Fruit fly (Drosophila melanogaster): ENCODE measurements around the gene Fadd.
A peak's percentile ranks its signal among the peaks of the same experiment; 100 is the strongest.

Fadd gene

DNA sequence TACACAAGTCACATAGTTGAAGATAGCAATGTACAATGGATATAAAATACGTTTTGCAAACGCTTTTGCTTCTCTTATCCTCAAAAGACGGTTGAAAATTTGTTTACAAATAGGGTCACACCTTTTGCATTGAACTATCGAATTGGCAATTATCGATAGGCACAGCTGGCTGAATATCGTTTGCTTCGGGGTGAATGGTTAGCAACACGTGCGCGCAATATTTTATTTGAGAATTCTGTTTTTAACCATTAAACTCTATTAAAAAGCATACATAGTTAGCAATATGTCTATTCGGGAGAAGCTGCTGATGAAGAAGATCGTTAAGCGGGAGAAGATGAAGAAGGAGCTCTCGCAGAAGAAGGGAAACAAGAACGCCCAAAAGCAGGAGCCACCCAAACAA lies 1.3 kb downstream of the Fadd start (continued):
- TF ChIP-seq Hr3 (GFP tag; optimal IDR thresholded peaks at IDR 0.05), result no peak
- TF ChIP-seq HHEX (GFP tag; optimal IDR thresholded peaks at IDR 0.05), result no peak
- TF ChIP-seq jumu (GFP tag; optimal IDR thresholded peaks at IDR 0.05), result no peak
- peak; percentile 29 for TF ChIP-seq CG17186 (GFP tag; optimal IDR thresholded peaks at IDR 0.05)
- TF ChIP-seq CG7271 (tag; optimal IDR thresholded peaks at IDR 0.05), result no peak
- no peak for TF ChIP-seq CG3065 (GFP tag; optimal IDR thresholded peaks at IDR 0.05)
- TF ChIP-seq CG15601 (tag; optimal IDR thresholded peaks at IDR 0.05), result no peak
- TF ChIP-seq CG8281 (tag; optimal IDR thresholded peaks at IDR 0.05), result no peak
- no peak for TF ChIP-seq CG3407 (GFP tag; optimal IDR thresholded peaks at IDR 0.05)
- TF ChIP-seq CG4820 (GFP tag; optimal IDR thresholded peaks at IDR 0.05), result no peak
- peak; percentile 71 for TF ChIP-seq tna (GFP tag; IDR thresholded peaks at IDR 0.05; ENCODE audit: partially characterized antibody)
- peak; percentile 84 for TF ChIP-seq CG6791 (GFP tag; IDR thresholded peaks at IDR 0.05; ENCODE audit: partially characterized antibody)
- peak; percentile 85 for TF ChIP-seq Bgb (GFP tag; IDR thresholded peaks at IDR 0.05; ENCODE audit: partially characterized antibody)
- TF ChIP-seq Abd-B (GFP tag; optimal IDR thresholded peaks at IDR 0.05), result no peak
- TF ChIP-seq stwl (tag; optimal IDR thresholded peaks at IDR 0.05), result peak; percentile 64
- no peak for TF ChIP-seq CG13123 (GFP tag; optimal IDR thresholded peaks at IDR 0.05)
- TF ChIP-seq CG1832 (GFP tag; optimal IDR thresholded peaks at IDR 0.05), result no peak
- TF ChIP-seq psq (GFP tag; optimal IDR thresholded peaks at IDR 0.05), result no peak
- TF ChIP-seq exex (tag; optimal IDR thresholded peaks at IDR 0.05), result no peak
- TF ChIP-seq Pdp1 (GFP tag; optimal IDR thresholded peaks at IDR 0.05), result no peak
- no peak for TF ChIP-seq CG1603 (tag; optimal IDR thresholded peaks at IDR 0.05)
- no peak for TF ChIP-seq CG4617 (GFP tag; optimal IDR thresholded peaks at IDR 0.05; ENCODE audit: borderline replicate concordance)
- TF ChIP-seq zf30C (GFP tag; optimal IDR thresholded peaks at IDR 0.05), result no peak
- TF ChIP-seq CG14014 (GFP tag; IDR thresholded peaks at IDR 0.05), result no peak
- TF ChIP-seq Rfx (GFP tag; IDR thresholded peaks at IDR 0.05), result 0 out of 2 replicates have a peak, but pooled peaks have one; percentile 6
- TF ChIP-seq toy (GFP tag; IDR thresholded peaks at IDR 0.05), result no peak
- no peak for TF ChIP-seq CG12071 (GFP tag; optimal IDR thresholded peaks at IDR 0.05)
- no peak for TF ChIP-seq Eip74EF (GFP tag; optimal IDR thresholded peaks at IDR 0.05)
- TF ChIP-seq crc (GFP tag; optimal IDR thresholded peaks at IDR 0.05), result no peak
- TF ChIP-seq CG13775 (GFP tag; optimal IDR thresholded peaks at IDR 0.05), result no peak
- peak; percentile 77 for TF ChIP-seq E2f2 (GFP tag; IDR thresholded peaks at IDR 0.05)
- TF ChIP-seq Dref (GFP tag; IDR thresholded peaks at IDR 0.05), result peak; percentile 90
- no peak for TF ChIP-seq ems (GFP tag; optimal IDR thresholded peaks at IDR 0.05)
- no peak for TF ChIP-seq tgo (GFP tag; IDR thresholded peaks at IDR 0.05)
- peak; percentile 55 for TF ChIP-seq cwo (GFP tag; optimal IDR thresholded peaks at IDR 0.05)
- no peak for TF ChIP-seq CG7928 (GFP tag; optimal IDR thresholded peaks at IDR 0.05)
- no peak for TF ChIP-seq slbo (GFP tag; IDR thresholded peaks at IDR 0.05)
- no peak for TF ChIP-seq eve (GFP tag; optimal IDR thresholded peaks at IDR 0.05)
- no peak for TF ChIP-seq Dbx (GFP tag; IDR thresholded peaks at IDR 0.05)
- TF ChIP-seq dm (GFP tag; optimal IDR thresholded peaks at IDR 0.05), result peak; percentile 93
- no peak for TF ChIP-seq CG6175 (GFP tag; IDR thresholded peaks at IDR 0.05)
- no peak for TF ChIP-seq CG12236 (GFP tag; optimal IDR thresholded peaks at IDR 0.05)
- TF ChIP-seq CG16813 (GFP tag; IDR thresholded peaks at IDR 0.05; ENCODE audit: partially characterized antibody), result peak; percentile 74
- TF ChIP-seq her (GFP tag; optimal IDR thresholded peaks at IDR 0.05), result no peak
- no peak for TF ChIP-seq sima (GFP tag; optimal IDR thresholded peaks at IDR 0.05)
- TF ChIP-seq Neu2 (GFP tag; optimal IDR thresholded peaks at IDR 0.05; ENCODE audit: borderline replicate concordance), result no peak
- no peak for TF ChIP-seq schlank (tag; optimal IDR thresholded peaks at IDR 0.05)
- TF ChIP-seq gfzf (GFP tag; optimal IDR thresholded peaks at IDR 0.05), result peak; percentile 66
- peak; percentile 25 for TF ChIP-seq nmo (GFP tag; optimal IDR thresholded peaks at IDR 0.05)
- TF ChIP-seq CG8388 (GFP tag; optimal IDR thresholded peaks at IDR 0.05), result no peak

Data from whole organism, embryonic.